Fruit fly (Drosophila melanogaster): ENCODE measurements around the gene Sfp24C1.

- TF ChIP-seq h (optimal IDR thresholded peaks at IDR 0.05) (no peak), psq (optimal IDR thresholded peaks at IDR 0.05) (no peak), Sin3A (optimal IDR thresholded peaks at IDR 0.05) (no peak), Myc (optimal IDR thresholded peaks at IDR 0.05) (no peak), insv (optimal IDR thresholded peaks at IDR 0.05) (no peak), ttk (optimal IDR thresholded peaks at IDR 0.05) (no peak)
These were observed 43.8 kb upstream of the Sfp24C1 start, which contains the start of gene for for dm6 chr2L:3656667-3657066.

All from Kc167 (cell line).